Fruit fly (Drosophila melanogaster) whole organism, embryonic: ENCODE results near the gene CG6569.

Experiments used
- Antp ChIP-seq: fragments of 200-800 bp; sonication (Bioruptor generic); optimal IDR thresholded peaks from 3 replicates; lab custom pipeline; 2016; ENCODE audit warnings: missing biosample characterization, missing genetic modification characterization
- Atf6 ChIP-seq: fragments of 200-800 bp; sonication (Bioruptor generic); IDR thresholded peaks from 2 replicates; pipeline ENCODE4 v1.3.6; 2022; ENCODE audit warnings: missing biosample characterization, missing genetic modification characterization
- CG10209 ChIP-seq: fragments of 200-800 bp; sonication (Bioruptor generic); optimal IDR thresholded peaks from 3 replicates; lab custom pipeline; 2017; ENCODE audit warnings: missing biosample characterization, mild to moderate bottlenecking, missing genetic modification characterization, missing genetic modification reagents
- CG11560 ChIP-seq: fragments of 200-800 bp; sonication (Bioruptor generic); IDR thresholded peaks from 3 replicates; pipeline ENCODE4 v1.3.6; 2022; ENCODE audit warnings: missing biosample characterization, missing genetic modification characterization
- CG16863 ChIP-seq: fragments of 200-800 bp; sonication (Bioruptor generic); optimal IDR thresholded peaks from 3 replicates; lab custom pipeline; 2016; ENCODE audit warnings: missing biosample characterization, missing genetic modification characterization
- CG17361 ChIP-seq: fragments of 200-800 bp; sonication (Bioruptor generic); IDR thresholded peaks from 3 replicates; pipeline ENCODE4 v1.3.6; 2022; ENCODE audit warnings: missing biosample characterization, missing genetic modification characterization
- CG18476 ChIP-seq: fragments of 200-800 bp; sonication (Bioruptor generic); optimal IDR thresholded peaks from 2 replicates; lab custom pipeline; 2016; ENCODE audit warnings: missing biosample characterization, mild to moderate bottlenecking, missing genetic modification characterization
- CG2875 ChIP-seq: fragments of 200-800 bp; sonication (Bioruptor generic); optimal IDR thresholded peaks from 2 replicates; lab custom pipeline; 2017; ENCODE audit warnings: missing biosample characterization, mild to moderate bottlenecking, missing genetic modification characterization, missing genetic modification reagents
- CG30403 ChIP-seq: fragments of 200-800 bp; sonication (Bioruptor generic); optimal IDR thresholded peaks from 3 replicates; lab custom pipeline; 2016; ENCODE audit warnings: missing biosample characterization, missing genetic modification characterization
- CG32772 ChIP-seq: fragments of 200-800 bp; sonication (Bioruptor generic); IDR thresholded peaks from 2 replicates; pipeline ENCODE4 v1.3.6; 2022; ENCODE audit warnings: missing biosample characterization, missing genetic modification characterization
- CG33557 ChIP-seq: fragments of 200-800 bp; sonication (Bioruptor generic); optimal IDR thresholded peaks from 2 replicates; lab custom pipeline; 2019; ENCODE audit warnings: missing biosample characterization, mild to moderate bottlenecking, missing genetic modification characterization, moderate library complexity
- CG3995 ChIP-seq: fragments of 200-800 bp; sonication (Bioruptor generic); optimal IDR thresholded peaks from 3 replicates; lab custom pipeline; 2016; ENCODE audit warnings: missing biosample characterization, missing genetic modification characterization
- CG4730 ChIP-seq: fragments of 200-800 bp; sonication (Bioruptor generic); IDR thresholded peaks from 2 replicates; pipeline ENCODE4 v1.3.6; 2022; ENCODE audit warnings: missing biosample characterization, missing genetic modification characterization
- CG6175 ChIP-seq: fragments of 200-800 bp; sonication (Bioruptor generic); IDR thresholded peaks from 3 replicates; pipeline ENCODE4 v1.3.6; 2022; ENCODE audit warnings: missing biosample characterization, missing genetic modification characterization
- CG7372 ChIP-seq: fragments of 200-800 bp; sonication (Bioruptor generic); IDR thresholded peaks from 2 replicates; pipeline ENCODE4 v1.3.6; 2022; ENCODE audit warnings: missing biosample characterization, missing genetic modification characterization
- CG9437 ChIP-seq: fragments of 200-800 bp; sonication (Bioruptor generic); optimal IDR thresholded peaks from 2 replicates; lab custom pipeline; 2018; ENCODE audit warnings: missing biosample characterization, mild to moderate bottlenecking, missing genetic modification characterization
- CG9727 ChIP-seq: fragments of 200-800 bp; sonication (Bioruptor generic); optimal IDR thresholded peaks from 3 replicates; lab custom pipeline; 2017; ENCODE audit warnings: missing biosample characterization, mild to moderate bottlenecking, missing genetic modification characterization
- D19B ChIP-seq: fragments of 200-800 bp; sonication (Bioruptor generic); optimal IDR thresholded peaks from 2 replicates; lab custom pipeline; 2017; ENCODE audit warnings: missing biosample characterization, mild to moderate bottlenecking, missing genetic modification characterization
- Dll ChIP-seq: fragments of 200-800 bp; sonication (Bioruptor generic); IDR thresholded peaks from 4 replicates; pipeline ENCODE4 v1.3.6; 2022; ENCODE audit warnings: missing biosample characterization, missing genetic modification characterization; ENCODE audit not compliant: partially characterized antibody
- GATAe ChIP-seq: fragments of 200-800 bp; sonication (Bioruptor generic); conservative IDR thresholded peaks from 2 replicates; pipeline ENCODE4 v1.3.6; 2022; ENCODE audit warnings: missing biosample characterization, missing genetic modification characterization
- HmgD ChIP-seq: fragments of 200-800 bp; sonication (Bioruptor generic); optimal IDR thresholded peaks from 3 replicates; lab custom pipeline; 2016; ENCODE audit warnings: missing biosample characterization, missing genetic modification characterization
- MESR4 ChIP-seq: fragments of 200-800 bp; sonication (Bioruptor generic); optimal IDR thresholded peaks from 2 replicates; lab custom pipeline; 2018; ENCODE audit warnings: missing biosample characterization, mild to moderate bottlenecking, missing genetic modification characterization, moderate library complexity
- Max ChIP-seq: fragments of 200-800 bp; sonication (Bioruptor generic); optimal IDR thresholded peaks from 2 replicates; lab custom pipeline; 2016; ENCODE audit warnings: missing biosample characterization, mild to moderate bottlenecking, missing genetic modification characterization
- NC2β ChIP-seq: fragments of 200-800 bp; sonication (Bioruptor generic); optimal IDR thresholded peaks from 2 replicates; lab custom pipeline; 2016; ENCODE audit warnings: missing biosample characterization, missing genetic modification characterization
- Oli ChIP-seq: fragments of 200-800 bp; sonication (Bioruptor generic); optimal IDR thresholded peaks from 2 replicates; lab custom pipeline; 2018; ENCODE audit warnings: missing biosample characterization, mild to moderate bottlenecking, missing genetic modification characterization, moderate library complexity
- PHDP ChIP-seq: fragments of 200-800 bp; sonication (Bioruptor generic); optimal IDR thresholded peaks from 3 replicates; lab custom pipeline; 2018; ENCODE audit warnings: missing biosample characterization, mild to moderate bottlenecking, missing genetic modification characterization, moderate library complexity
- Rx ChIP-seq: fragments of 200-800 bp; sonication (Bioruptor generic); IDR thresholded peaks from 2 replicates; pipeline ENCODE4 v1.3.6; 2022; ENCODE audit warnings: missing biosample characterization, missing genetic modification characterization
- Sry-β ChIP-seq: fragments of 200-800 bp; sonication (Bioruptor generic); optimal IDR thresholded peaks from 2 replicates; lab custom pipeline; 2018; ENCODE audit warnings: missing biosample characterization, mild to moderate bottlenecking, missing genetic modification characterization, moderate library complexity
- TFAM ChIP-seq: fragments of 200-800 bp; sonication (Bioruptor generic); optimal IDR thresholded peaks from 2 replicates; lab custom pipeline; 2017; ENCODE audit warnings: missing biosample characterization, missing genetic modification characterization, inconsistent platforms
- Tbp ChIP-seq: fragments of >200 bp; optimal IDR thresholded peaks from 2 replicates; lab custom pipeline; 2018; ENCODE audit warnings: missing biosample characterization, missing genetic modification characterization
- Trl ChIP-seq, 3 experiments: fragments of >200 bp in 2 of 3; fragments of 200-800 bp in 1 of 3; sonication (Bioruptor generic) in 1 of 3; optimal IDR thresholded peaks; 2 replicates in 1 of 3; 3 replicates in 2 of 3; lab custom pipeline; 2016 to 2017; ENCODE audit warnings: missing biosample characterization in 1 of 3, missing genetic modification characterization in 1 of 3
- ara ChIP-seq: fragments of 200-800 bp; sonication (Bioruptor generic); IDR thresholded peaks from 2 replicates; pipeline ENCODE4 v1.3.6; 2022; ENCODE audit warnings: missing biosample characterization, missing genetic modification characterization
- cad ChIP-seq: fragments of >200 bp; optimal IDR thresholded peaks from 2 replicates; lab custom pipeline; 2017; ENCODE audit warnings: missing biosample characterization, missing genetic modification characterization
- cato ChIP-seq: fragments of 200-800 bp; sonication (Bioruptor generic); optimal IDR thresholded peaks from 2 replicates; lab custom pipeline; 2016; ENCODE audit warnings: missing biosample characterization, missing genetic modification characterization, borderline replicate concordance
- crp ChIP-seq, 2 experiments: fragments of 200-800 bp; sonication (Bioruptor generic); optimal IDR thresholded peaks; 2 replicates in 1 of 2; 3 replicates in 1 of 2; lab custom pipeline; 2017; ENCODE audit warnings: missing biosample characterization in 2 of 2, missing genetic modification characterization in 2 of 2, mild to moderate bottlenecking in 1 of 2, moderate library complexity in 1 of 2
- da ChIP-seq: fragments of 200-800 bp; sonication (Bioruptor generic); optimal IDR thresholded peaks from 2 replicates; lab custom pipeline; 2016; ENCODE audit warnings: missing biosample characterization, missing genetic modification characterization
- dm ChIP-seq: fragments of 200-800 bp; sonication (Bioruptor generic); optimal IDR thresholded peaks from 3 replicates; lab custom pipeline; 2016; ENCODE audit warnings: missing biosample characterization, missing genetic modification characterization
- eyg ChIP-seq: fragments of 200-800 bp; sonication (Bioruptor generic); optimal IDR thresholded peaks from 3 replicates; lab custom pipeline; 2016; ENCODE audit warnings: missing biosample characterization, missing genetic modification characterization
- fd64A ChIP-seq: fragments of 200-800 bp; sonication (Bioruptor generic); optimal IDR thresholded peaks from 3 replicates; lab custom pipeline; 2018; ENCODE audit warnings: missing biosample characterization, mild to moderate bottlenecking, missing genetic modification characterization
- insv ChIP-seq, 2 experiments: fragments of 200-800 bp; sonication (Bioruptor generic); optimal IDR thresholded peaks; 3 replicates each; lab custom pipeline; 2016 to 2018; ENCODE audit warnings: missing biosample characterization in 2 of 2, missing genetic modification characterization in 2 of 2
- ken ChIP-seq: fragments of 200-800 bp; sonication (Bioruptor generic); IDR thresholded peaks from 3 replicates; pipeline ENCODE4 v1.3.6; 2022; ENCODE audit warnings: missing biosample characterization, missing genetic modification characterization
- mam ChIP-seq: fragments of 200-800 bp; sonication (Bioruptor generic); optimal IDR thresholded peaks from 3 replicates; lab custom pipeline; 2016; ENCODE audit warnings: missing biosample characterization, missing genetic modification characterization
- pnt ChIP-seq: fragments of 200-800 bp; sonication (Bioruptor generic); optimal IDR thresholded peaks from 3 replicates; lab custom pipeline; 2016; ENCODE audit warnings: missing biosample characterization, missing genetic modification characterization
- pros ChIP-seq: fragments of 200-800 bp; sonication (Bioruptor generic); optimal IDR thresholded peaks from 3 replicates; lab custom pipeline; 2019; ENCODE audit warnings: missing biosample characterization, mild to moderate bottlenecking, missing genetic modification characterization, moderate library complexity
- vvl ChIP-seq: fragments of 200-800 bp; sonication (Bioruptor generic); IDR thresholded peaks from 2 replicates; pipeline ENCODE4 v1.3.6; 2022; ENCODE audit warnings: missing biosample characterization, missing genetic modification characterization
- wdn ChIP-seq: fragments of 200-800 bp; sonication (Bioruptor generic); IDR thresholded peaks from 2 replicates; pipeline ENCODE4 v1.3.6; 2022; ENCODE audit warnings: missing biosample characterization, missing genetic modification characterization

Gene CG6569

dm6 chr3R:21828785-21829486 lies 38.8 kb downstream of the CG6569 start (continued):
- no peak for TF ChIP-seq Tbp (GFP tag; lab: Kevin White, UChicago)
- no peak for TF ChIP-seq D19B (GFP tag; lab: Kevin White, UChicago)
- no peak for TF ChIP-seq eyg
- peak; percentile 28 for TF ChIP-seq CG18476 (GFP tag; lab: Kevin White, UChicago)
- no peak for TF ChIP-seq dm (GFP tag; lab: Kevin White, UChicago)
- TF ChIP-seq CG2875 (GFP tag; lab: Kevin White, UChicago): peak; percentile 83
- TF ChIP-seq pros (GFP tag; lab: Kevin White, UChicago): no peak
- peak; percentile 71 for TF ChIP-seq CG30403 (GFP tag; lab: Kevin White, UChicago)
- TF ChIP-seq Sry-β (GFP tag; lab: Kevin White, UChicago): peak; percentile 6
- no peak for TF ChIP-seq MESR4 (GFP tag; lab: Kevin White, UChicago)
- no peak for TF ChIP-seq GATAe (GFP tag; lab: Robert Waterston, UW)
- TF ChIP-seq CG11560 (tag; lab: Robert Waterston, UW): no peak
- TF ChIP-seq da (GFP tag; lab: Kevin White, UChicago): no peak
- no peak; the same call in none of the 3 replicates for TF ChIP-seq CG17361 (GFP tag; lab: Robert Waterston, UW)
- TF ChIP-seq Oli (tag; lab: Kevin White, UChicago): peak; percentile 81
- TF ChIP-seq TFAM (GFP tag; lab: Kevin White, UChicago): peak; percentile 6
- TF ChIP-seq ken (GFP tag; lab: Robert Waterston, UW): peak; percentile 41; the same call in 1 of the 3 replicates
- no peak for TF ChIP-seq Trl (optimal IDR thresholded peaks at IDR 0.05; lab: Kevin White, UChicago)
- TF ChIP-seq Trl (GFP tag; optimal IDR thresholded peaks at IDR 0.05; lab: Kevin White, UChicago): no peak
- no peak for TF ChIP-seq Antp
- TF ChIP-seq CG9437 (GFP tag; lab: Kevin White, UChicago): peak; percentile 49
- no peak for TF ChIP-seq HmgD
- TF ChIP-seq CG32772: peak; percentile 52
- TF ChIP-seq ara (GFP tag; lab: Robert Waterston, UW): peak; percentile 76
- no peak for TF ChIP-seq CG16863
- no peak for TF ChIP-seq fd64A
- TF ChIP-seq CG33557 (GFP tag; lab: Kevin White, UChicago): peak; percentile 95
- peak; percentile 27; the same call in 1 of the 2 replicates for TF ChIP-seq Rx (GFP tag; lab: Robert Waterston, UW)
- no peak for TF ChIP-seq CG6175
- TF ChIP-seq cad (GFP tag; lab: Kevin White, UChicago): no peak
- no peak for TF ChIP-seq insv (GFP tag; optimal IDR thresholded peaks at IDR 0.05; lab: Kevin White, UChicago)
- TF ChIP-seq Max (GFP tag; lab: Kevin White, UChicago): peak; percentile 62
- TF ChIP-seq PHDP (tag; lab: Kevin White, UChicago): peak; percentile 78
- TF ChIP-seq CG9727 (GFP tag; lab: Kevin White, UChicago): peak; percentile 79
- TF ChIP-seq vvl (GFP tag; lab: Robert Waterston, UW): peak; percentile 74
- peak; percentile 51 for TF ChIP-seq cato (GFP tag; lab: Kevin White, UChicago)
- no peak for TF ChIP-seq crp (GFP tag; optimal IDR thresholded peaks at IDR 0.05; lab: Kevin White, UChicago)
- no peak for TF ChIP-seq wdn (GFP tag; lab: Robert Waterston, UW)
- TF ChIP-seq mam (GFP tag; lab: Kevin White, UChicago): no peak
- TF ChIP-seq CG7372 (GFP tag; lab: Robert Waterston, UW): no peak
- TF ChIP-seq CG4730 (GFP tag; lab: Robert Waterston, UW): peak; percentile 37; the same call in 1 of the 2 replicates
- peak; percentile 54 for TF ChIP-seq CG10209 (GFP tag; lab: Kevin White, UChicago)
- no peak for TF ChIP-seq CG3995 (GFP tag; lab: Kevin White, UChicago)
- no peak for TF ChIP-seq Dll (GFP tag; lab: Robert Waterston, UW)
- no peak for TF ChIP-seq Atf6 (GFP tag; lab: Robert Waterston, UW)
- TF ChIP-seq NC2β (GFP tag; lab: Kevin White, UChicago): no peak
- no peak for TF ChIP-seq pnt (GFP tag; lab: Kevin White, UChicago)
